Fruit fly (Drosophila melanogaster) Kc167 (cell line): ENCODE results near the gene Rrp6.

ENCODE experiments used
- Myc ChIP-seq: fragments of >200 bp; optimal IDR thresholded peaks from 2 replicates; lab custom pipeline; 2017; ENCODE audit warnings: missing external identifiers
- Sin3A ChIP-seq: fragments of >200 bp; optimal IDR thresholded peaks from 2 replicates; lab custom pipeline; 2018; ENCODE audit warnings: missing external identifiers
- h ChIP-seq: fragments of >200 bp; optimal IDR thresholded peaks from 3 replicates; lab custom pipeline; 2018; ENCODE audit warnings: missing external identifiers
- psq ChIP-seq: fragments of >200 bp; optimal IDR thresholded peaks from 2 replicates; lab custom pipeline; 2017; ENCODE audit warnings: missing external identifiers

- TF ChIP-seq Myc (lab: Kevin White, UChicago) (no peak), h (lab: Kevin White, UChicago) (no peak), psq (no peak), Sin3A (lab: Kevin White, UChicago) (no peak)
Observed at dm6 chr3R:14901408-14902352, 15.6 kb upstream of the Rrp6 start, which contains the start of gene RpS5b.
